Worm (Caenorhabditis elegans) whole organism, L4 larva: ENCODE data around the gene F28C6.9.

Experiments used
- F26F4.8 ChIP-seq: fragments of 200-800 bp; sonication (Bioruptor generic); conservative IDR thresholded peaks from 2 replicates; pipeline ENCODE4 v1.3.6; 2022; ENCODE audit warnings: missing genetic modification characterization, missing compliant biosample characterization
- F37D6.2 ChIP-seq: sonication (generic microtip); optimal IDR thresholded peaks from 2 replicates; lab custom pipeline; 2016; ENCODE audit warnings: mild to moderate bottlenecking, missing genetic modification characterization, missing compliant biosample characterization
- F44E2.7 ChIP-seq: fragments of 200-800 bp; sonication (Bioruptor generic); IDR thresholded peaks from 2 replicates; pipeline ENCODE4 v2.1.2; 2022; ENCODE audit warnings: missing genetic modification characterization, missing compliant biosample characterization
- F49E8.2 ChIP-seq: sonication (generic microtip); optimal IDR thresholded peaks from 2 replicates; lab custom pipeline; 2016; ENCODE audit warnings: missing compliant biosample characterization, mild to moderate bottlenecking, missing genetic modification characterization, borderline replicate concordance
- R02D3.7 ChIP-seq: fragments of 150-350 bp; sonication (generic microtip); optimal IDR thresholded peaks from 3 replicates; lab custom pipeline; 2014; ENCODE audit warnings: missing biosample characterization, missing genetic modification characterization
- T26A8.4 ChIP-seq: fragments of 200-800 bp; sonication (Bioruptor generic); IDR thresholded peaks from 2 replicates; pipeline ENCODE4 v1.3.6; 2022; ENCODE audit warnings: missing genetic modification characterization, missing compliant biosample characterization
- Y5F2A.4 ChIP-seq: fragments of 200-800 bp; sonication (Bioruptor generic); optimal IDR thresholded peaks from 2 replicates; lab custom pipeline; 2018; ENCODE audit warnings: mild to moderate bottlenecking, missing genetic modification characterization, missing compliant biosample characterization
- aha-1 ChIP-seq: fragments of 150-350 bp; peaks from one replicate; lab custom pipeline; 2014; ENCODE audit warnings: missing biosample characterization, missing genetic modification characterization
- aly-2 ChIP-seq: sonication (generic microtip); optimal IDR thresholded peaks from 2 replicates; lab custom pipeline; 2018; ENCODE audit warnings: missing biosample characterization, missing genetic modification characterization
- ceh-20 ChIP-seq: fragments of 200-800 bp; sonication (Bioruptor generic); IDR thresholded peaks from 2 replicates; pipeline ENCODE4 v1.3.6; 2022; ENCODE audit warnings: missing genetic modification reagents, missing genetic modification characterization, missing compliant biosample characterization
- ceh-28 ChIP-seq: fragments of 150-350 bp; optimal IDR thresholded peaks from 2 replicates; lab custom pipeline; 2014; ENCODE audit warnings: missing biosample characterization, missing genetic modification reagents, missing genetic modification characterization
- ceh-82 ChIP-seq: sonication (generic microtip); optimal IDR thresholded peaks from 2 replicates; lab custom pipeline; 2017; ENCODE audit warnings: missing biosample characterization, missing genetic modification characterization
- ctbp-1 ChIP-seq: fragments of 200-800 bp; sonication (Bioruptor generic); IDR thresholded peaks from 2 replicates; pipeline ENCODE4 v1.3.6; 2022; ENCODE audit warnings: missing genetic modification reagents, missing genetic modification characterization, missing compliant biosample characterization
- daf-16 ChIP-seq, 3 experiments: sonication (generic microtip); optimal IDR thresholded peaks; 2 replicates each; lab custom pipeline; 2016 to 2017; ENCODE audit warnings: missing genetic modification characterization in 3 of 3, missing genetic modification reagents in 3 of 3, mild to moderate bottlenecking in 2 of 3, missing compliant biosample characterization in 2 of 3, missing biosample characterization in 1 of 3, moderate library complexity in 1 of 3
- daf-8 ChIP-seq: fragments of 200-800 bp; sonication (Bioruptor generic); IDR thresholded peaks from 2 replicates; pipeline ENCODE4 v1.3.6; 2022; ENCODE audit warnings: missing genetic modification characterization, missing compliant biosample characterization
- dmd-9 ChIP-seq: fragments of 200-800 bp; sonication (Bioruptor generic); IDR thresholded peaks from 2 replicates; pipeline ENCODE4 v1.3.6; 2022; ENCODE audit warnings: missing genetic modification reagents, missing genetic modification characterization, missing compliant biosample characterization
- egl-27 ChIP-seq: sonication (generic microtip); optimal IDR thresholded peaks from 3 replicates; lab custom pipeline; 2017; ENCODE audit warnings: missing biosample characterization, missing genetic modification reagents, missing genetic modification characterization
- fkh-10 ChIP-seq: fragments of 150-350 bp; optimal IDR thresholded peaks from 2 replicates; lab custom pipeline; 2014; ENCODE audit warnings: missing biosample characterization, missing genetic modification reagents, missing genetic modification characterization
- gei-8 ChIP-seq: fragments of 200-800 bp; sonication (Bioruptor generic); optimal IDR thresholded peaks from 2 replicates; lab custom pipeline; 2018; ENCODE audit warnings: mild to moderate bottlenecking, missing genetic modification characterization, missing compliant biosample characterization
- lin-15B ChIP-seq: fragments of 150-350 bp; sonication (generic microtip); optimal IDR thresholded peaks from 3 replicates; lab custom pipeline; 2014; ENCODE audit warnings: missing biosample characterization, missing genetic modification characterization
- lin-38 ChIP-seq: fragments of 200-800 bp; sonication (Bioruptor generic); IDR thresholded peaks from 2 replicates; pipeline ENCODE4 v1.3.6; 2022; ENCODE audit warnings: missing genetic modification reagents, missing genetic modification characterization, missing compliant biosample characterization
- lin-39 ChIP-seq: fragments of 150-350 bp; optimal IDR thresholded peaks from 2 replicates; lab custom pipeline; 2014; ENCODE audit warnings: missing biosample characterization, missing genetic modification reagents, missing genetic modification characterization
- madf-5 ChIP-seq, 2 experiments: fragments of 200-800 bp; sonication (Bioruptor generic); IDR thresholded peaks; 2 replicates each; pipeline ENCODE4 v1.3.6; 2022; ENCODE audit warnings: missing compliant biosample characterization in 2 of 2, missing genetic modification characterization in 2 of 2
- mdl-1 ChIP-seq, 2 experiments: fragments of 150-350 bp in 1 of 2; sonication (generic microtip) in 1 of 2; optimal IDR thresholded peaks; 2 replicates each; lab custom pipeline; 2014 to 2017; ENCODE audit warnings: missing biosample characterization in 2 of 2, missing genetic modification characterization in 2 of 2
- mes-2 ChIP-seq: sonication (generic microtip); optimal IDR thresholded peaks from 2 replicates; lab custom pipeline; 2016; ENCODE audit warnings: missing genotype, mild to moderate bottlenecking, missing genetic modification characterization, missing compliant biosample characterization; ENCODE audit not compliant: poor library complexity, severe bottlenecking
- mxl-3 ChIP-seq: fragments of 200-800 bp; sonication (Bioruptor generic); optimal IDR thresholded peaks from 2 replicates; lab custom pipeline; 2018; ENCODE audit warnings: mild to moderate bottlenecking, missing genetic modification characterization, missing compliant biosample characterization
- nhr-10 ChIP-seq: fragments of 150-350 bp; optimal IDR thresholded peaks from 2 replicates; lab custom pipeline; 2014; ENCODE audit warnings: missing biosample characterization, missing genetic modification characterization
- nhr-102 ChIP-seq: sonication (generic microtip); optimal IDR thresholded peaks from 2 replicates; lab custom pipeline; 2016; ENCODE audit warnings: mild to moderate bottlenecking, missing genetic modification characterization, moderate library complexity, missing compliant biosample characterization
- nhr-11 ChIP-seq: fragments of 150-350 bp; optimal IDR thresholded peaks from 2 replicates; lab custom pipeline; 2014; ENCODE audit warnings: missing biosample characterization, missing genetic modification characterization
- nhr-237 ChIP-seq: sonication (generic microtip); optimal IDR thresholded peaks from 2 replicates; lab custom pipeline; 2017; ENCODE audit warnings: missing biosample characterization, missing genetic modification characterization
- nhr-41 ChIP-seq: fragments of 200-800 bp; sonication (Bioruptor generic); IDR thresholded peaks from 2 replicates; pipeline ENCODE4 v1.3.6; 2022; ENCODE audit warnings: missing genetic modification reagents, missing genetic modification characterization, missing compliant biosample characterization
- nhr-48 ChIP-seq: sonication (generic microtip); optimal IDR thresholded peaks from 2 replicates; lab custom pipeline; 2016; ENCODE audit warnings: mild to moderate bottlenecking, missing genetic modification characterization, missing compliant biosample characterization
- nhr-6 ChIP-seq: fragments of 150-350 bp; optimal IDR thresholded peaks from 2 replicates; lab custom pipeline; 2014; ENCODE audit warnings: missing biosample characterization, missing genetic modification characterization
- nhr-76 ChIP-seq: fragments of 150-350 bp; optimal IDR thresholded peaks from 2 replicates; lab custom pipeline; 2014; ENCODE audit warnings: missing biosample characterization, missing genetic modification characterization
- nhr-77 ChIP-seq: fragments of 150-350 bp; optimal IDR thresholded peaks from 2 replicates; lab custom pipeline; 2014; ENCODE audit warnings: missing biosample characterization, missing genetic modification characterization
- saeg-2 ChIP-seq: fragments of 200-800 bp; sonication (Bioruptor generic); IDR thresholded peaks from 2 replicates; pipeline ENCODE4 v1.3.6; 2022; ENCODE audit warnings: missing genetic modification reagents, missing genetic modification characterization, missing compliant biosample characterization
- sdz-12 ChIP-seq: fragments of 200-800 bp; sonication (Bioruptor generic); optimal IDR thresholded peaks from 2 replicates; lab custom pipeline; 2018; ENCODE audit warnings: mild to moderate bottlenecking, missing genetic modification characterization, missing compliant biosample characterization
- snpc-1.2 ChIP-seq: fragments of 200-800 bp; sonication (Bioruptor generic); IDR thresholded peaks from 2 replicates; pipeline ENCODE4 v1.3.6; 2022; ENCODE audit warnings: missing genetic modification reagents, missing genetic modification characterization, missing compliant biosample characterization
- spr-3 ChIP-seq: fragments of 200-800 bp; sonication (Bioruptor generic); optimal IDR thresholded peaks from 2 replicates; lab custom pipeline; 2018; ENCODE audit warnings: mild to moderate bottlenecking, missing genetic modification characterization, missing compliant biosample characterization
- tra-1 ChIP-seq: fragments of 200-800 bp; sonication (Bioruptor generic); IDR thresholded peaks from 2 replicates; pipeline ENCODE4 v1.3.6; 2022; ENCODE audit warnings: missing genetic modification reagents, missing genetic modification characterization, missing compliant biosample characterization
- unc-39 ChIP-seq: sonication (generic microtip); optimal IDR thresholded peaks from 2 replicates; lab custom pipeline; 2017; ENCODE audit warnings: missing biosample characterization, missing genetic modification characterization
- unc-62 ChIP-seq, 3 experiments: fragments of 150-350 bp in 1 of 3; sonication (generic microtip); optimal IDR thresholded peaks in 2 of 3; peaks in 1 of 3; 1 replicate in 1 of 3; 2 replicates in 2 of 3; lab custom pipeline; 2014 to 2017; ENCODE audit warnings: missing biosample characterization in 3 of 3, missing genetic modification characterization in 3 of 3, missing genetic modification reagents in 3 of 3, missing genotype in 1 of 3
- vab-7 ChIP-seq: fragments of 200-800 bp; sonication (Bioruptor generic); IDR thresholded peaks from 2 replicates; pipeline ENCODE4 v1.3.6; 2022; ENCODE audit warnings: missing genetic modification reagents, missing genetic modification characterization, missing compliant biosample characterization
- zfp-2 ChIP-seq: sonication (generic microtip); optimal IDR thresholded peaks from 2 replicates; lab custom pipeline; 2016; ENCODE audit warnings: mild to moderate bottlenecking, missing genetic modification characterization, missing compliant biosample characterization
- zfp-3 ChIP-seq: fragments of 200-800 bp; sonication (Bioruptor generic); conservative IDR thresholded peaks from 2 replicates; pipeline ENCODE4 v1.3.6; 2022; ENCODE audit warnings: missing genetic modification reagents, missing genetic modification characterization, missing compliant biosample characterization
- zip-2 ChIP-seq: fragments of 150-350 bp; optimal IDR thresholded peaks from 2 replicates; lab custom pipeline; 2014; ENCODE audit warnings: missing biosample characterization, missing genetic modification characterization
- ztf-7 ChIP-seq: fragments of 150-350 bp; optimal IDR thresholded peaks from 2 replicates; lab custom pipeline; 2014; ENCODE audit warnings: missing biosample characterization, missing genetic modification characterization

F28C6.9 gene

ce11 chrII:8625163-8625562, 15.2 kb upstream of the F28C6.9 start, which contains the start of gene sptf-2 (continued):
- TF ChIP-seq ctbp-1 (no peak), lin-15B (no peak), zip-2 (tag; lab: Kevin White, UChicago) (no peak), nhr-11 (no peak), nhr-41 (GFP tag; lab: Robert Waterston, UW) (peak; percentile 64; the same call in 1 of the 2 replicates), lin-39 (tag; lab: Kevin White, UChicago) (no peak), F26F4.8 (GFP tag; lab: Robert Waterston, UW) (no peak), aha-1 (tag; lab: Kevin White, UChicago) (peak; percentile 50), dmd-9 (GFP tag; lab: Robert Waterston, UW) (no peak), R02D3.7 (tag; lab: Kevin White, UChicago) (no peak), egl-27 (tag; lab: Kevin White, UChicago) (no peak), zfp-3 (GFP tag; lab: Robert Waterston, UW) (no peak), zfp-2 (tag; lab: Kevin White, UChicago) (no peak), nhr-76 (tag; lab: Kevin White, UChicago) (no peak), daf-8 (no peak), fkh-10 (GFP tag; lab: Kevin White, UChicago) (no peak), mes-2 (no peak), daf-16 (GFP tag; optimal IDR thresholded peaks at IDR 0.05; lab: Kevin White, UChicago) (peak in 1 of 2 experiments; percentile 7), daf-16 (tag; optimal IDR thresholded peaks at IDR 0.05; lab: Kevin White, UChicago) (peak; percentile 85), saeg-2 (no peak), nhr-77 (tag; lab: Kevin White, UChicago) (peak; percentile 76), F37D6.2 (no peak), unc-39 (tag; lab: Kevin White, UChicago) (no peak), mxl-3 (peak; percentile 52), nhr-6 (peak; percentile 59), ceh-20 (GFP tag; lab: Robert Waterston, UW) (no peak), mdl-1 (tag; optimal IDR thresholded peaks at IDR 0.05; lab: Kevin White, UChicago) (no peak), ceh-82 (tag; lab: Kevin White, UChicago) (no peak), vab-7 (GFP tag; lab: Robert Waterston, UW) (no peak), gei-8 (no peak), F49E8.2 (tag; lab: Kevin White, UChicago) (no peak), nhr-48 (tag; lab: Kevin White, UChicago) (peak; percentile 21), Y5F2A.4 (GFP tag; lab: Kevin White, UChicago) (no peak), unc-62 (GFP tag; optimal IDR thresholded peaks at IDR 0.05 in 1 of 2; lab: Kevin White, UChicago) (no peak), unc-62 (tag; optimal IDR thresholded peaks at IDR 0.05; lab: Kevin White, UChicago) (no peak), nhr-102 (no peak), nhr-237 (tag; lab: Kevin White, UChicago) (no peak), F44E2.7 (GFP tag; lab: Robert Waterston, UW) (no peak), T26A8.4 (GFP tag; lab: Robert Waterston, UW) (no peak), lin-38 (GFP tag; lab: Robert Waterston, UW) (no peak), madf-5 (GFP tag; IDR thresholded peaks at IDR 0.05; lab: Robert Waterston, UW) (no peak), tra-1 (peak; percentile 86), snpc-1.2 (GFP tag; lab: Robert Waterston, UW) (no peak), nhr-10 (tag; lab: Kevin White, UChicago) (no peak), sdz-12 (GFP tag; lab: Kevin White, UChicago) (no peak), ceh-28 (tag; lab: Kevin White, UChicago) (no peak), ztf-7 (tag; lab: Kevin White, UChicago) (no peak), aly-2 (tag; lab: Kevin White, UChicago) (no peak), spr-3 (GFP tag; lab: Kevin White, UChicago) (no peak)
